Worm (Caenorhabditis elegans) whole organism, L3 larva: ENCODE data around the gene clec-32.

Source experiments
- egl-27 ChIP-seq: sonication (generic microtip); optimal IDR thresholded peaks from 4 replicates; lab custom pipeline; 2017; ENCODE audit warnings: missing biosample characterization, missing genetic modification reagents, missing genetic modification characterization
- elt-2 ChIP-seq: sonication (generic microtip); optimal IDR thresholded peaks from 2 replicates; lab custom pipeline; 2016; ENCODE audit warnings: missing genetic modification reagents, mild to moderate bottlenecking, missing genetic modification characterization, missing compliant biosample characterization
- fkh-10 ChIP-seq: sonication (generic microtip); optimal IDR thresholded peaks from 2 replicates; lab custom pipeline; 2017; ENCODE audit warnings: missing biosample characterization, missing genetic modification reagents, missing genetic modification characterization
- mdl-1 ChIP-seq: fragments of 150-350 bp; optimal IDR thresholded peaks from 2 replicates; lab custom pipeline; 2014; ENCODE audit warnings: missing biosample characterization, missing genetic modification characterization
- nhr-12 ChIP-seq: fragments of 150-350 bp; optimal IDR thresholded peaks from 2 replicates; lab custom pipeline; 2014; ENCODE audit warnings: missing biosample characterization, missing genetic modification characterization
- nhr-23 ChIP-seq: fragments of 150-350 bp; optimal IDR thresholded peaks from 2 replicates; lab custom pipeline; 2014; ENCODE audit warnings: missing biosample characterization, missing genetic modification reagents, missing genetic modification characterization
- nhr-237 ChIP-seq: fragments of 150-350 bp; optimal IDR thresholded peaks from 2 replicates; lab custom pipeline; 2014; ENCODE audit warnings: missing biosample characterization, missing genetic modification characterization
- pha-4 ChIP-seq: fragments of 150-350 bp; optimal IDR thresholded peaks from 2 replicates; lab custom pipeline; 2014; ENCODE audit warnings: missing biosample characterization, missing genetic modification reagents, missing genetic modification characterization
- sea-2 ChIP-seq: fragments of 150-350 bp; sonication (generic microtip); optimal IDR thresholded peaks from 4 replicates; lab custom pipeline; 2014; ENCODE audit warnings: missing biosample characterization, missing genetic modification reagents, missing genetic modification characterization
- skn-1 ChIP-seq: fragments of 150-350 bp; optimal IDR thresholded peaks from 2 replicates; lab custom pipeline; 2014; ENCODE audit warnings: missing biosample characterization, missing genetic modification characterization
- tbx-2 ChIP-seq: sonication (generic microtip); optimal IDR thresholded peaks from 2 replicates; lab custom pipeline; 2016; ENCODE audit warnings: mild to moderate bottlenecking, missing genetic modification characterization, missing compliant biosample characterization
- unc-62 ChIP-seq: fragments of 150-350 bp; sonication (generic microtip); optimal IDR thresholded peaks from 4 replicates; lab custom pipeline; 2014; ENCODE audit warnings: missing biosample characterization, missing genetic modification reagents, missing genetic modification characterization
- ztf-11 ChIP-seq: fragments of 150-350 bp; optimal IDR thresholded peaks from 2 replicates; lab custom pipeline; 2014; ENCODE audit warnings: missing biosample characterization, missing genetic modification characterization

ce11 chrV:16902726-16903125 is 41.1 kb upstream of the clec-32 start, which contains the start of gene srd-68:
- TF ChIP-seq egl-27 (tag; lab: Kevin White, UChicago) (no peak), tbx-2 (tag; lab: Kevin White, UChicago) (no peak), elt-2 (tag; lab: Kevin White, UChicago) (no peak), nhr-237 (tag; lab: Kevin White, UChicago) (no peak), fkh-10 (GFP tag; lab: Kevin White, UChicago) (no peak), nhr-12 (no peak), mdl-1 (no peak), sea-2 (GFP tag; lab: Kevin White, UChicago) (no peak), nhr-23 (tag; lab: Kevin White, UChicago) (no peak), ztf-11 (no peak), unc-62 (no peak), pha-4 (tag; lab: Kevin White, UChicago) (no peak), skn-1 (tag; lab: Kevin White, UChicago) (no peak)
